Worm (Caenorhabditis elegans) whole organism, young adult: ENCODE results near the gene lgc-26.

Source experiments
- B0261.1 ChIP-seq: sonication (generic microtip); optimal IDR thresholded peaks from 2 replicates; lab custom pipeline; 2016; ENCODE audit warnings: mild to moderate bottlenecking, missing genetic modification characterization, moderate library complexity, missing compliant biosample characterization
- B0336.3 ChIP-seq: fragments of 200-800 bp; sonication (Bioruptor generic); IDR thresholded peaks from 2 replicates; pipeline ENCODE4 v1.3.6; 2022; ENCODE audit warnings: missing genetic modification characterization, missing compliant biosample characterization
- C06A6.2 ChIP-seq: fragments of 200-800 bp; sonication (Bioruptor generic); conservative IDR thresholded peaks from 2 replicates; pipeline ENCODE4 v1.3.6; 2022; ENCODE audit warnings: missing genetic modification characterization, missing compliant biosample characterization
- C17E4.6 ChIP-seq: fragments of 200-800 bp; sonication (Bioruptor generic); IDR thresholded peaks from 2 replicates; pipeline ENCODE4 v1.3.6; 2022; ENCODE audit warnings: missing genetic modification reagents, missing genetic modification characterization, missing compliant biosample characterization
- F22D6.2 ChIP-seq: sonication (generic microtip); optimal IDR thresholded peaks from 2 replicates; lab custom pipeline; 2016; ENCODE audit warnings: mild to moderate bottlenecking, missing genetic modification characterization, missing compliant biosample characterization
- F33H1.4 ChIP-seq: fragments of 200-800 bp; sonication (Bioruptor generic); IDR thresholded peaks from 2 replicates; pipeline ENCODE4 v1.3.6; 2022; ENCODE audit warnings: missing genetic modification reagents, missing genetic modification characterization, missing compliant biosample characterization
- F37B4.10 ChIP-seq: fragments of 200-800 bp; sonication (Bioruptor generic); IDR thresholded peaks from 2 replicates; pipeline ENCODE4 v1.3.6; 2022; ENCODE audit warnings: missing genetic modification characterization, missing compliant biosample characterization
- F57A8.1 ChIP-seq: fragments of 200-800 bp; sonication (Bioruptor generic); optimal IDR thresholded peaks from 2 replicates; lab custom pipeline; 2018; ENCODE audit warnings: mild to moderate bottlenecking, missing genetic modification characterization, moderate library complexity, missing compliant biosample characterization
- F57C9.4 ChIP-seq: sonication (generic microtip); optimal IDR thresholded peaks from 2 replicates; lab custom pipeline; 2017; ENCODE audit warnings: mild to moderate bottlenecking, missing genetic modification characterization, missing compliant biosample characterization
- Y67H2A.10 ChIP-seq: fragments of 200-800 bp; sonication (Bioruptor generic); conservative IDR thresholded peaks from 2 replicates; pipeline ENCODE4 v1.3.6; 2022; ENCODE audit warnings: missing genetic modification reagents, missing genetic modification characterization, missing compliant biosample characterization
- athp-1 ChIP-seq: sonication (generic microtip); optimal IDR thresholded peaks from 2 replicates; lab custom pipeline; 2017; ENCODE audit warnings: mild to moderate bottlenecking, missing genetic modification characterization, missing compliant biosample characterization
- bed-1 ChIP-seq: fragments of 200-800 bp; sonication (Bioruptor generic); IDR thresholded peaks from 2 replicates; pipeline ENCODE4 v1.3.6; 2022; ENCODE audit warnings: missing genetic modification reagents, missing genetic modification characterization, missing compliant biosample characterization
- cebp-1 ChIP-seq, 2 experiments: fragments of 200-800 bp in 1 of 2; sonication (Bioruptor generic) in 1 of 2; sonication (generic microtip) in 1 of 2; IDR thresholded peaks in 1 of 2; optimal IDR thresholded peaks in 1 of 2; 2 replicates each; pipeline versions ENCODE4 v1.3.6 to Lab custom; 2017 to 2022; ENCODE audit warnings: missing compliant biosample characterization in 2 of 2, missing genetic modification characterization in 2 of 2, mild to moderate bottlenecking in 1 of 2, missing genetic modification reagents in 1 of 2, moderate library complexity in 1 of 2
- cebp-2 ChIP-seq: fragments of 200-800 bp; sonication (Bioruptor generic); IDR thresholded peaks from 2 replicates; pipeline ENCODE4 v1.3.6; 2022; ENCODE audit warnings: missing genetic modification characterization, missing compliant biosample characterization
- ceh-100 ChIP-seq: fragments of 200-800 bp; sonication (Bioruptor generic); IDR thresholded peaks from 2 replicates; pipeline ENCODE4 v1.3.6; 2022; ENCODE audit warnings: missing genetic modification reagents, missing genetic modification characterization, missing compliant biosample characterization
- ceh-40 ChIP-seq: fragments of 200-800 bp; sonication (Bioruptor generic); IDR thresholded peaks from 2 replicates; pipeline ENCODE4 v1.3.6; 2022; ENCODE audit warnings: missing genetic modification characterization, missing compliant biosample characterization
- ceh-91 ChIP-seq: fragments of 200-800 bp; sonication (Bioruptor generic); IDR thresholded peaks from 2 replicates; pipeline ENCODE4 v1.3.6; 2022; ENCODE audit warnings: missing genetic modification reagents, missing genetic modification characterization, missing compliant biosample characterization
- die-1 ChIP-seq: sonication (generic microtip); optimal IDR thresholded peaks from 2 replicates; lab custom pipeline; 2016; ENCODE audit warnings: missing genotype, mild to moderate bottlenecking, missing genetic modification characterization, missing compliant biosample characterization
- dpl-1 ChIP-seq: fragments of 150-350 bp; optimal IDR thresholded peaks from 2 replicates; lab custom pipeline; 2014; ENCODE audit warnings: missing biosample characterization, missing genetic modification reagents, missing genetic modification characterization
- egrh-3 ChIP-seq: fragments of 200-800 bp; sonication (Bioruptor generic); IDR thresholded peaks from 2 replicates; pipeline ENCODE4 v1.3.6; 2022; ENCODE audit warnings: missing genetic modification reagents, missing genetic modification characterization, missing compliant biosample characterization
- gei-17 ChIP-seq: fragments of 200-800 bp; sonication (Bioruptor generic); optimal IDR thresholded peaks from 2 replicates; lab custom pipeline; 2018; ENCODE audit warnings: mild to moderate bottlenecking, missing genetic modification characterization, missing compliant biosample characterization
- hlh-26 ChIP-seq: fragments of 200-800 bp; sonication (Bioruptor generic); conservative IDR thresholded peaks from 2 replicates; pipeline ENCODE4 v1.3.6; 2022; ENCODE audit warnings: missing genetic modification reagents, missing genetic modification characterization, missing compliant biosample characterization
- lag-1 ChIP-seq: fragments of 200-800 bp; sonication (Bioruptor generic); IDR thresholded peaks from 2 replicates; pipeline ENCODE4 v1.3.6; 2022; ENCODE audit warnings: missing genetic modification reagents, missing genetic modification characterization, missing compliant biosample characterization
- lin-40 ChIP-seq: sonication (generic microtip); optimal IDR thresholded peaks from 2 replicates; lab custom pipeline; 2016; ENCODE audit warnings: missing genetic modification characterization, mild to moderate bottlenecking, missing compliant biosample characterization, missing genotype, missing genetic modification reagents
- lin-54 ChIP-seq: fragments of 200-800 bp; sonication (Bioruptor generic); optimal IDR thresholded peaks from 2 replicates; lab custom pipeline; 2018; ENCODE audit warnings: mild to moderate bottlenecking, missing genetic modification characterization, missing compliant biosample characterization
- madf-3 ChIP-seq: fragments of 200-800 bp; sonication (Bioruptor generic); IDR thresholded peaks from 2 replicates; pipeline ENCODE4 v1.3.6; 2022; ENCODE audit warnings: missing genetic modification reagents, missing genetic modification characterization, missing compliant biosample characterization
- madf-8 ChIP-seq: fragments of 200-800 bp; sonication (Bioruptor generic); conservative IDR thresholded peaks from 2 replicates; pipeline ENCODE4 v1.3.6; 2022; ENCODE audit warnings: missing genetic modification reagents, missing genetic modification characterization, missing compliant biosample characterization
- mcd-1 ChIP-seq: fragments of 200-800 bp; sonication (Bioruptor generic); IDR thresholded peaks from 2 replicates; pipeline ENCODE4 v1.3.6; 2022; ENCODE audit warnings: missing genetic modification reagents, missing genetic modification characterization, missing compliant biosample characterization
- nhr-27 ChIP-seq: fragments of 200-800 bp; sonication (Bioruptor generic); optimal IDR thresholded peaks from 2 replicates; lab custom pipeline; 2018; ENCODE audit warnings: mild to moderate bottlenecking, missing genetic modification characterization, moderate library complexity, missing compliant biosample characterization
- nhr-90 ChIP-seq: sonication (generic microtip); optimal IDR thresholded peaks from 2 replicates; lab custom pipeline; 2016; ENCODE audit warnings: missing genotype, mild to moderate bottlenecking, missing genetic modification characterization, missing compliant biosample characterization
- pha-4 ChIP-seq: fragments of 150-350 bp; sonication (generic microtip); optimal IDR thresholded peaks from 2 replicates; lab custom pipeline; 2014; ENCODE audit warnings: missing biosample characterization, missing genetic modification reagents, missing genetic modification characterization
- rec-8 ChIP-seq, 2 experiments: sonication (generic microtip); optimal IDR thresholded peaks; 2 replicates each; lab custom pipeline; 2016; ENCODE audit warnings: mild to moderate bottlenecking in 2 of 2, missing genetic modification characterization in 2 of 2, missing genetic modification reagents in 2 of 2, missing genotype in 2 of 2, missing biosample characterization in 1 of 2, missing compliant biosample characterization in 1 of 2, moderate library complexity in 1 of 2
- rpc-1 ChIP-seq, 2 experiments: fragments of 150-350 bp in 1 of 2; sonication (generic microtip) in 1 of 2; optimal IDR thresholded peaks; 2 replicates each; lab custom pipeline; 2014 to 2018; ENCODE audit warnings: missing biosample characterization in 1 of 2, missing genetic modification characterization in 1 of 2, missing genetic modification reagents in 1 of 2, missing genotype in 1 of 2
- snpc-4 ChIP-seq, 5 experiments: fragments of 150-350 bp in 1 of 5; sonication (generic microtip) in 4 of 5; optimal IDR thresholded peaks; 2 replicates each; lab custom pipeline; 2014 to 2018; ENCODE audit warnings: missing genetic modification characterization in 5 of 5, missing biosample characterization in 3 of 5, antibody characterized with exemption in 2 of 5, mild to moderate bottlenecking in 2 of 5, missing compliant biosample characterization in 2 of 5, missing genotype in 2 of 5, moderate library complexity in 2 of 5, missing genetic modification reagents in 1 of 5
- unc-130 ChIP-seq: sonication (generic microtip); optimal IDR thresholded peaks from 2 replicates; lab custom pipeline; 2016; ENCODE audit warnings: missing genetic modification reagents, missing genetic modification characterization, missing compliant biosample characterization
- xnd-1 ChIP-seq: sonication (generic microtip); optimal IDR thresholded peaks from 2 replicates; lab custom pipeline; 2016; ENCODE audit warnings: missing genotype, missing genetic modification reagents, missing genetic modification characterization, missing compliant biosample characterization
- zfh-2 ChIP-seq: fragments of 200-800 bp; sonication (Bioruptor generic); conservative IDR thresholded peaks from 2 replicates; pipeline ENCODE4 v1.3.6; 2022; ENCODE audit warnings: missing genetic modification reagents, missing genetic modification characterization, missing compliant biosample characterization
- ztf-18 ChIP-seq: sonication (generic microtip); optimal IDR thresholded peaks from 2 replicates; lab custom pipeline; 2016; ENCODE audit warnings: missing genotype, mild to moderate bottlenecking, missing genetic modification characterization, missing compliant biosample characterization
- ztf-25 ChIP-seq: fragments of 200-800 bp; sonication (Bioruptor generic); IDR thresholded peaks from 2 replicates; pipeline ENCODE4 v1.3.6; 2022; ENCODE audit warnings: missing genetic modification reagents, missing genetic modification characterization, missing compliant biosample characterization
- ztf-26 ChIP-seq: sonication (generic microtip); optimal IDR thresholded peaks from 2 replicates; lab custom pipeline; 2017; ENCODE audit warnings: missing genetic modification characterization, missing compliant biosample characterization
- ztf-3 ChIP-seq: fragments of 200-800 bp; sonication (Bioruptor generic); optimal IDR thresholded peaks from 2 replicates; lab custom pipeline; 2018; ENCODE audit warnings: mild to moderate bottlenecking, missing genetic modification characterization, missing compliant biosample characterization

The lgc-26 gene

ce11 chrV:298395-298794, 30.3 kb downstream of the lgc-26 start (continued):
- TF ChIP-seq hlh-26 (GFP tag; lab: Robert Waterston, UW), result no peak
- no peak for TF ChIP-seq ceh-40 (GFP tag; lab: Robert Waterston, UW)
- TF ChIP-seq F57A8.1 (GFP tag; lab: Kevin White, UChicago), result no peak
- TF ChIP-seq gei-17, result no peak
- TF ChIP-seq F22D6.2 (tag; lab: Kevin White, UChicago), result no peak
- TF ChIP-seq madf-3 (GFP tag; lab: Robert Waterston, UW), result 0 out of 2 replicates have a peak, but pooled peaks have one; percentile 20
- TF ChIP-seq bed-1 (GFP tag; lab: Robert Waterston, UW), result no peak
- no peak for TF ChIP-seq madf-8 (GFP tag; lab: Robert Waterston, UW)
- TF ChIP-seq ztf-3, result no peak
- TF ChIP-seq ztf-25 (GFP tag; lab: Robert Waterston, UW), result 0 out of 2 replicates have a peak, but pooled peaks have one; percentile 40
- no peak for TF ChIP-seq F33H1.4 (GFP tag; lab: Robert Waterston, UW)
- no peak for TF ChIP-seq B0336.3 (GFP tag; lab: Robert Waterston, UW)
- TF ChIP-seq lin-40 (tag; lab: Kevin White, UChicago), result no peak
- TF ChIP-seq ztf-18 (tag; lab: Kevin White, UChicago), result no peak
- TF ChIP-seq zfh-2 (GFP tag; lab: Robert Waterston, UW), result peak; percentile 76
- TF ChIP-seq unc-130 (GFP tag; lab: Kevin White, UChicago), result no peak
- no peak for TF ChIP-seq die-1 (tag; lab: Kevin White, UChicago)
- no peak for TF ChIP-seq lag-1

DNA sequence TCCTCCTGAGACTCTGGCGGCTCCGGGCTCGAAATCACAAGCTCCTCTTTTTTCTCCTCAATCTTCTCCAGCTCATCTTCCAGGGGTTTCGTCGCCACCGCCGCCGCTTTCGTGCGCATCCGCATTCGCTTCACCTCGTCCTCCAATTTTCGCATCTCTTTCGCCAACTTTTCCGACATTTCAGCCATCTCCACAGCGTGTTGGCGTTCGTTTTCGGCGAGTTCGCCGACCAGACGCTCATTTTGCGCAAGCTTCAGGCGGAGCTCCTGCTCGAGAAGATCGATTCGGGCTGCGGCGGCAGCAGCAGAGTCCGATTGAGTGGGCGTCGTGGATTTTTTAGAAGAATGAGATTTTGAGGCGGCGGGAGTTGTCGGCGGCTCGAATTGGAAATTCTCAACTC, 35.2 kb downstream of the lgc-26 start:
- TF ChIP-seq ceh-100 (GFP tag; lab: Robert Waterston, UW) (no peak), egrh-3 (GFP tag; lab: Robert Waterston, UW) (peak; percentile 71; the same call in 1 of the 2 replicates), zfh-2 (GFP tag; lab: Robert Waterston, UW) (peak; percentile 88), C06A6.2 (GFP tag; lab: Robert Waterston, UW) (no peak), dpl-1 (GFP tag; lab: Kevin White, UChicago) (no peak)

ce11 chrV:304613-305012, 36.5 kb downstream of the lgc-26 start, which contains the start of gene F33E11.3:
TSS of gene F33E11.3 (minus strand) at chrV:304713.
- no peak for TF ChIP-seq cebp-1 (GFP tag; IDR thresholded peaks at IDR 0.05; lab: Robert Waterston, UW)
- TF ChIP-seq cebp-1 (tag; optimal IDR thresholded peaks at IDR 0.05; lab: Kevin White, UChicago), result peak; percentile 71
- TF ChIP-seq rpc-1 (optimal IDR thresholded peaks at IDR 0.05; lab: Kevin White, UChicago), result no peak
- TF ChIP-seq rpc-1 (tag; optimal IDR thresholded peaks at IDR 0.05; lab: Kevin White, UChicago), result no peak
- TF ChIP-seq rec-8 (tag; optimal IDR thresholded peaks at IDR 0.05; lab: Kevin White, UChicago), result no peak
- TF ChIP-seq B0261.1, result no peak
- TF ChIP-seq F37B4.10, result no peak
- no peak for TF ChIP-seq cebp-2
- TF ChIP-seq F57C9.4 (tag; lab: Kevin White, UChicago), result no peak

DNA sequence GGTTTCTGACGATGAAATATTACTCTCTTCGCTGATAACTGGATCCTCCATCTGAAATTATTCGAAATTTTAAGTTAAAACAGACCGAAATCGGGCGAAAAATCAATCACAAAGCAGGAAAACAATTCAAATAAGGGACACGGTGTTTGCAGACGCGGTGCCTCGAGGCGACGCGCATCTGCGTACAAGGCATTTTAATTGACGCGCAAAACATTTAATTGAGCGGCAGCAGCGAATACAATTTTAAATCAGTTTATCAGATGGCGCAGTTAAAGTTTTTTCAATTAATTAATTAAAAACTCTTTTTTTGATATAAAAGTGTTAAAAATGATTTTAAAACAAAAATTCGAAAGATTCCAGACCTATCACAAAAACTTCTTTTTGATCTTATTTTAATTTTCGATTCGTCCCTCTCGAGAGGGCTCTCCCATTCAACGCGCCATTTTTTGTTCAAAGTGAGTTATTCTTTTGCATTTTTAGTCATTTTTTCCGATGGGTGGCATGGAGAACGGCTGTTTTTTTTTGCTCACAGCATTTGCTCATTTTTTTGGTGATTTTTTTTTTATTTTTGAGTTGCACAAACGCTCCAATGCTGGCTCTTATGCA, 43.5 kb downstream of the lgc-26 start, which contains the start of gene phf-10:
TSS of gene phf-10 (minus strand) at position 81 of the 606 bp plus-strand sequence.
- no peak for TF ChIP-seq die-1 (tag; lab: Kevin White, UChicago)
- no peak for TF ChIP-seq ztf-26 (tag; lab: Kevin White, UChicago)
- TF ChIP-seq athp-1, result no peak
- TF ChIP-seq xnd-1 (tag; lab: Kevin White, UChicago), result peak; percentile 32
- peak; percentile 31; the same call in 1 of the 2 replicates for TF ChIP-seq ceh-91 (GFP tag; lab: Robert Waterston, UW)
- TF ChIP-seq nhr-27 (tag; lab: Kevin White, UChicago), result no peak
- no peak for TF ChIP-seq cebp-1 (GFP tag; IDR thresholded peaks at IDR 0.05; lab: Robert Waterston, UW)
- peak; percentile 3 for TF ChIP-seq cebp-1 (tag; optimal IDR thresholded peaks at IDR 0.05; lab: Kevin White, UChicago)
- no peak for TF ChIP-seq pha-4 (tag; lab: Kevin White, UChicago)
- TF ChIP-seq mcd-1 (GFP tag; lab: Robert Waterston, UW), result peak; percentile 50; the same call in 1 of the 2 replicates
- TF ChIP-seq snpc-4 (GFP tag; optimal IDR thresholded peaks at IDR 0.05; lab: Kevin White, UChicago), result no peak
- peak in 1 of 4 experiments; percentile 25 for TF ChIP-seq snpc-4 (tag; optimal IDR thresholded peaks at IDR 0.05; lab: Kevin White, UChicago)
- peak; percentile 40 for TF ChIP-seq lin-54 (GFP tag; lab: Kevin White, UChicago)
- no peak for TF ChIP-seq nhr-90 (tag; lab: Kevin White, UChicago)
- 0 out of 2 replicates have a peak, but pooled peaks have one; percentile 26 for TF ChIP-seq madf-8 (GFP tag; lab: Robert Waterston, UW)
- TF ChIP-seq Y67H2A.10 (GFP tag; lab: Robert Waterston, UW), result no peak
- TF ChIP-seq ztf-25 (GFP tag; lab: Robert Waterston, UW), result no peak
- peak; percentile 39 for TF ChIP-seq dpl-1 (GFP tag; lab: Kevin White, UChicago)
- no peak for TF ChIP-seq C17E4.6 (GFP tag; lab: Robert Waterston, UW)
